Fruit fly (Drosophila melanogaster) whole organism, prepupa: ENCODE measurements around the gene Myo61F.

ENCODE experiments used
- Blimp-1 ChIP-seq: fragments of 200-800 bp; sonication (Bioruptor generic); optimal IDR thresholded peaks from 3 replicates; lab custom pipeline; 2017; ENCODE audit warnings: missing biosample characterization, missing genetic modification characterization, mild to moderate bottlenecking, moderate library complexity, missing genetic modification reagents
- CG10631 ChIP-seq: fragments of 200-800 bp; sonication (Bioruptor generic); optimal IDR thresholded peaks from 2 replicates; lab custom pipeline; 2016; ENCODE audit warnings: missing biosample characterization, missing genetic modification characterization
- CG10669 ChIP-seq: fragments of 200-800 bp; sonication (Bioruptor generic); optimal IDR thresholded peaks from 3 replicates; lab custom pipeline; 2018; ENCODE audit warnings: missing biosample characterization, mild to moderate bottlenecking, missing genetic modification characterization, moderate library complexity
- CG11294 ChIP-seq: fragments of 200-800 bp; sonication (Bioruptor generic); IDR thresholded peaks from 2 replicates; pipeline ENCODE4 v1.3.6; 2022; ENCODE audit warnings: missing biosample characterization, missing genetic modification characterization
- CG11762 ChIP-seq: fragments of 200-800 bp; sonication (Bioruptor generic); optimal IDR thresholded peaks from 3 replicates; lab custom pipeline; 2016; ENCODE audit warnings: missing biosample characterization, missing genetic modification characterization; ENCODE audit not compliant: insufficient read depth
- CG15336 ChIP-seq: fragments of 200-800 bp; sonication (Bioruptor generic); IDR thresholded peaks from 2 replicates; pipeline ENCODE4 v1.3.6; 2022; ENCODE audit warnings: missing biosample characterization, missing genetic modification characterization
- CG1621 ChIP-seq: fragments of 200-800 bp; sonication (Bioruptor generic); optimal IDR thresholded peaks from 3 replicates; lab custom pipeline; 2018; ENCODE audit warnings: missing biosample characterization, mild to moderate bottlenecking, missing genetic modification characterization
- CG31627 ChIP-seq: fragments of 200-800 bp; sonication (Bioruptor generic); optimal IDR thresholded peaks from 3 replicates; lab custom pipeline; 2016; ENCODE audit warnings: missing biosample characterization, missing genetic modification characterization
- CG34406 ChIP-seq: fragments of 200-800 bp; sonication (Bioruptor generic); optimal IDR thresholded peaks from 3 replicates; lab custom pipeline; 2016; ENCODE audit warnings: missing biosample characterization, missing genetic modification characterization
- CG6163 ChIP-seq: fragments of 200-800 bp; sonication (Bioruptor generic); IDR thresholded peaks from 3 replicates; pipeline ENCODE4 v1.3.6; 2022; ENCODE audit warnings: missing biosample characterization, missing genetic modification characterization
- CG6792 ChIP-seq: fragments of 200-800 bp; sonication (Bioruptor generic); optimal IDR thresholded peaks from 3 replicates; lab custom pipeline; 2016; ENCODE audit warnings: missing biosample characterization, missing genetic modification characterization
- CG6808 ChIP-seq: fragments of 200-800 bp; sonication (Bioruptor generic); optimal IDR thresholded peaks from 3 replicates; lab custom pipeline; 2017; ENCODE audit warnings: missing biosample characterization, missing genetic modification characterization, mild to moderate bottlenecking, moderate library complexity, missing genetic modification reagents
- CG6854 ChIP-seq: fragments of 200-800 bp; sonication (Bioruptor generic); optimal IDR thresholded peaks from 2 replicates; lab custom pipeline; 2017; ENCODE audit warnings: missing biosample characterization, mild to moderate bottlenecking, missing genetic modification characterization
- CG8319 ChIP-seq: fragments of 200-800 bp; sonication (Bioruptor generic); optimal IDR thresholded peaks from 3 replicates; lab custom pipeline; 2016; ENCODE audit warnings: missing biosample characterization, missing genetic modification characterization
- CG8632 ChIP-seq: fragments of 200-800 bp; sonication (Bioruptor generic); optimal IDR thresholded peaks from 3 replicates; lab custom pipeline; 2016; ENCODE audit warnings: missing biosample characterization, missing genetic modification characterization
- Eip75B ChIP-seq: fragments of 200-800 bp; sonication (Bioruptor generic); optimal IDR thresholded peaks from 3 replicates; lab custom pipeline; 2016; ENCODE audit warnings: missing biosample characterization, missing genetic modification characterization
- Eip78C ChIP-seq: fragments of 200-800 bp; sonication (Bioruptor generic); peaks from one replicate; lab custom pipeline; 2016; ENCODE audit warnings: missing biosample characterization, missing genetic modification characterization
- Ets21C ChIP-seq: fragments of 200-800 bp; sonication (Bioruptor generic); optimal IDR thresholded peaks from 3 replicates; lab custom pipeline; 2016; ENCODE audit warnings: missing biosample characterization, missing genetic modification characterization
- Ets96B ChIP-seq: fragments of 200-800 bp; optimal IDR thresholded peaks from 2 replicates; lab custom pipeline; 2019; ENCODE audit warnings: missing biosample characterization, mild to moderate bottlenecking, missing genetic modification characterization, moderate library complexity
- Hr38 ChIP-seq: sonication (Bioruptor generic); optimal IDR thresholded peaks from 2 replicates; lab custom pipeline; 2016; ENCODE audit warnings: missing biosample characterization, missing genetic modification characterization
- Hr39 ChIP-seq: fragments of 200-800 bp; sonication (Bioruptor generic); optimal IDR thresholded peaks from 2 replicates; lab custom pipeline; 2016; ENCODE audit warnings: missing biosample characterization, missing genetic modification characterization
- Lpt ChIP-seq: fragments of 200-800 bp; sonication (Bioruptor generic); optimal IDR thresholded peaks from 3 replicates; lab custom pipeline; 2016; ENCODE audit warnings: missing biosample characterization, missing genetic modification characterization
- Met ChIP-seq: fragments of 200-800 bp; sonication (Bioruptor generic); optimal IDR thresholded peaks from 3 replicates; lab custom pipeline; 2016; ENCODE audit warnings: missing biosample characterization, missing genetic modification characterization
- Sox102F ChIP-seq: fragments of 200-800 bp; sonication (Bioruptor generic); optimal IDR thresholded peaks from 2 replicates; lab custom pipeline; 2016; ENCODE audit warnings: missing biosample characterization, mild to moderate bottlenecking, missing genetic modification characterization
- Sox14 ChIP-seq: fragments of 200-800 bp; sonication (Bioruptor generic); optimal IDR thresholded peaks from 3 replicates; lab custom pipeline; 2016; ENCODE audit warnings: missing biosample characterization, missing genetic modification characterization
- Sox15 ChIP-seq: fragments of 200-800 bp; sonication (Bioruptor generic); optimal IDR thresholded peaks from 3 replicates; lab custom pipeline; 2016; ENCODE audit warnings: missing biosample characterization, missing genetic modification characterization
- achi ChIP-seq: fragments of 200-800 bp; sonication (Bioruptor generic); optimal IDR thresholded peaks from 3 replicates; lab custom pipeline; 2016; ENCODE audit warnings: missing biosample characterization, missing genetic modification characterization
- acj6 ChIP-seq: fragments of 200-800 bp; sonication (Bioruptor generic); optimal IDR thresholded peaks from 3 replicates; lab custom pipeline; 2016; ENCODE audit warnings: missing biosample characterization, missing genetic modification characterization
- cyc ChIP-seq: fragments of 200-800 bp; sonication (Bioruptor generic); optimal IDR thresholded peaks from 3 replicates; lab custom pipeline; 2016; ENCODE audit warnings: missing biosample characterization, missing genetic modification characterization
- dac ChIP-seq: fragments of 200-800 bp; sonication (Bioruptor generic); optimal IDR thresholded peaks from 2 replicates; lab custom pipeline; 2017; ENCODE audit warnings: missing biosample characterization, mild to moderate bottlenecking, missing genetic modification characterization
- eg ChIP-seq: fragments of 200-800 bp; sonication (Bioruptor generic); IDR thresholded peaks from 3 replicates; pipeline ENCODE4 v1.3.6; 2022; ENCODE audit warnings: missing biosample characterization, missing genetic modification characterization
- fd59A ChIP-seq: fragments of 200-800 bp; sonication (Bioruptor generic); optimal IDR thresholded peaks from 2 replicates; lab custom pipeline; 2017; ENCODE audit warnings: missing biosample characterization, mild to moderate bottlenecking, missing genetic modification characterization, missing genetic modification reagents
- fd85E ChIP-seq: fragments of 200-800 bp; sonication (Bioruptor generic); optimal IDR thresholded peaks from 3 replicates; lab custom pipeline; 2016; ENCODE audit warnings: missing biosample characterization, missing genetic modification characterization
- lz ChIP-seq: fragments of 200-800 bp; sonication (Bioruptor generic); optimal IDR thresholded peaks from 3 replicates; lab custom pipeline; 2016; ENCODE audit warnings: missing biosample characterization, missing genetic modification characterization
- net ChIP-seq: fragments of 200-800 bp; sonication (Bioruptor generic); optimal IDR thresholded peaks from 3 replicates; lab custom pipeline; 2016; ENCODE audit warnings: missing biosample characterization, missing genetic modification characterization
- pdm3 ChIP-seq: fragments of 200-800 bp; sonication (Bioruptor generic); optimal IDR thresholded peaks from 3 replicates; lab custom pipeline; 2016; ENCODE audit warnings: missing biosample characterization, missing genetic modification characterization
- salr ChIP-seq, 2 experiments: fragments of 200-800 bp; sonication (Bioruptor generic); optimal IDR thresholded peaks; 3 replicates each; lab custom pipeline; 2016 to 2018; ENCODE audit warnings: missing biosample characterization in 2 of 2, missing genetic modification characterization in 2 of 2, mild to moderate bottlenecking in 1 of 2
- ss ChIP-seq, 2 experiments: fragments of 200-800 bp; sonication (Bioruptor generic); optimal IDR thresholded peaks; 2 replicates in 1 of 2; 3 replicates in 1 of 2; lab custom pipeline; 2017 to 2018; ENCODE audit warnings: mild to moderate bottlenecking in 2 of 2, missing biosample characterization in 2 of 2, missing genetic modification characterization in 2 of 2, moderate library complexity in 1 of 2
- svp ChIP-seq: fragments of 200-800 bp; sonication (Bioruptor generic); peaks from one replicate; lab custom pipeline; 2016; ENCODE audit warnings: missing biosample characterization, missing genetic modification characterization
- topi ChIP-seq: fragments of 200-800 bp; sonication (Bioruptor generic); optimal IDR thresholded peaks from 3 replicates; lab custom pipeline; 2016; ENCODE audit warnings: missing biosample characterization, missing genetic modification characterization
- vri ChIP-seq: fragments of 200-800 bp; sonication (Bioruptor generic); optimal IDR thresholded peaks from 3 replicates; lab custom pipeline; 2016; ENCODE audit warnings: missing biosample characterization, mild to moderate bottlenecking, missing genetic modification characterization

Gene Myo61F

DNA sequence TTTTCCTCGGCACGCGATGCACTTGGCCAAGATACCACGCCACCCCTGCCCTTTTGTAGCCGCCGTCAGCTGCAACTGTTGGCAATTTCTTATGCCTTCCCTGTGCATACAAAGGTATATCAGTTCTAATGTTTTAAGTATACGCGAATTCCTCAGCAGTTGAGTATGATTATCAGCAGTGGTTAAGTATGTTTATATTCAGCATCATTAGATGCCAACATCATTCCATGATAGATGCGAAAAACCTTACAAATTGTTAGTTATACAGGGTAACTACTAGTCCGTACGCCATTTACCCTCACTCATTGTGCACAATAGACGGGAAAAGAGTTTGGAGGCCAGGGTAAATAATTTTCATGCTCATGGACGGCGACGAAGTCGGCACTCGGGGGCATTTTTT lies 38.6 kb upstream of the Myo61F start (continued):
- peak; percentile 56 for TF ChIP-seq acj6 (GFP tag; lab: Kevin White, UChicago)
- no peak for TF ChIP-seq CG6792 (GFP tag; lab: Kevin White, UChicago)
- TF ChIP-seq CG6854 (GFP tag; lab: Kevin White, UChicago), result no peak
- TF ChIP-seq Hr38 (GFP tag; lab: Kevin White, UChicago), result no peak
- TF ChIP-seq svp (GFP tag; lab: Kevin White, UChicago), result no peak
- peak; percentile 4 for TF ChIP-seq CG31627 (GFP tag; lab: Kevin White, UChicago)
- TF ChIP-seq Ets96B (tag; lab: Kevin White, UChicago), result no peak
- peak; percentile 17 for TF ChIP-seq CG34406 (GFP tag; lab: Kevin White, UChicago)
- no peak for TF ChIP-seq fd85E
- no peak for TF ChIP-seq vri (GFP tag; lab: Kevin White, UChicago)
- TF ChIP-seq dac (GFP tag; lab: Kevin White, UChicago), result no peak
- TF ChIP-seq, all 60 proteins: peak for 24

DNA sequence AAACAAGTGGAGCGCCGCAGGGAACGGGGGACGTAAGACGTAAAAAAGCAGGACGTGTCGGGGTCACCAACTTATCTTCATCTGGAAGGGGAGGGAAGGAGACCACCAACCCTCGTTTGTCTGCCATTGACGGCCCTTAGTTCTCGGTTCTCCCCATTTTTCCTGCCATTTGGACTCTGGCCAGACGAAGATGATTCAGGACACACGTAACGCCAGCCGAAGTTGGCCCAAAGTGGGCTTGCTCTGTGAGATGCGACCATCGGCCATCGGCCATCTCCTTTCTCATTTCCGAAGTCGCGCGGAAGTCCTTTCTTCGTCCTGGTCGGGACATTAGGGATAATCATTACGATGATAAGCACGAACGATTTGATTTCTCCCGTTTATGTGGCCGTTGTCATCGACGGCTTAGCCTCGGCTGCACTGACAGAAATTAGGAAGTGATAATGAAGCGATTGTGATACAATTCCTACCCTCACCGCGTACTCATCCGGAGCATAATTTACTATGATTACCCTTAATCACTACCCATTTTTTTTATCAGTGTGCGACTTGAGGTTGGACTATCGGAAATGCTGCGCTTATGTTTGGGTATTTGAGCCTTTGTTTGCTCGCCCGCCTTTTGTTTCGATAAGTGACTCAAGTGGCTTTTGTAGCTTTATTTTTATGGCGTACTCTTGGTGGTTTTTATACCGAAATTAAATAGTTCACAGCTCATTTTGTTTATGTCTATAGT lies 37.2 kb upstream of the Myo61F start:
- no peak for TF ChIP-seq Met (GFP tag; lab: Kevin White, UChicago)

DNA sequence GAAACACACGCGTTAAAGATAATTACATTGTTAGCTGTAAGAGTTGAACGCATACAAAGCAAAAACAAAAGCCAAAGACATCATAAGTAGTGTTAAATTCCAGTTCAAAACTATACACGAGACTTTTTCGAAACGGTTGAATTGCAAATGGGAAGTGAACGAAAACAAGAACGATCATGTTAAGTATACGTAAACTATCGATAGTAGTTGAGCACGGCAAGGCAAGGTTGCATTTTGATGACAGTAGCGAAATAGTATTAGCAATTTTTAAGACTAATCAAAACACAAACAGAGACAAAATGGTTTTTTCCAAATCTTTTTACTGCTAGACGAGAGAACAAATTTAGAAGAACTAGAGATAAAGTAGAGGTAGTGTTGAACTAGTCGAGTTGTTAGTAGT lies 23.4 kb upstream of the Myo61F start:
- TF ChIP-seq lz (GFP tag; lab: Kevin White, UChicago) (no peak), Sox14 (GFP tag; lab: Kevin White, UChicago) (no peak), CG6163 (GFP tag; lab: Robert Waterston, UW) (no peak), CG11294 (GFP tag; lab: Robert Waterston, UW) (no peak), Ets96B (tag; lab: Kevin White, UChicago) (no peak), CG10631 (GFP tag; lab: Kevin White, UChicago) (no peak), Blimp-1 (GFP tag; lab: Kevin White, UChicago) (no peak)

DNA sequence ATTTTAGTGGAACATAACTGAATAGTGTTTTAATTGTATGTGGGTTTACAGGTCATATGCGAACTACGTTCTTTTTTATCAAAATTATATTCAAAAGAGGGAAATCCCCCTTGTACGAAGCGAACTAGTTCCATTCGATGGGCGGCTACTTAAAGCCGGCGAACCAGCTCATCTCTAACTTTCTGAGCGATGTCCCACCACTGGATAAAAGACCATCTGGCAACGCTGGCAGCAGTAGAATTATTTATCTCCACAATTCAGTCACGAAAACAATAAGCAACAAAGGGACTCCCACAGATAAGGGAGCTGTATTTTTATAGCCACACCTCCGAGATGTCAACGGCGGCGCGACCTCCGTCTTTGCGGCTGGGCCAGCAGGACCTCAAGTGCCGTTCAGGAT lies 22.6 kb upstream of the Myo61F start, which contains the start of gene Rabex-5:
TSS of gene Rabex-5 (plus strand) at position 221 of the 400 bp plus-strand sequence.
- no peak for TF ChIP-seq CG8632
- no peak for TF ChIP-seq Sox102F
- TF ChIP-seq svp (GFP tag; lab: Kevin White, UChicago), result peak; percentile 90
- TF ChIP-seq dac (GFP tag; lab: Kevin White, UChicago), result no peak
- peak; percentile 13 for TF ChIP-seq Ets21C
- peak; percentile 19 for TF ChIP-seq cyc (GFP tag; lab: Kevin White, UChicago)
- TF ChIP-seq CG1621 (tag; lab: Kevin White, UChicago), result no peak
- TF ChIP-seq CG11294 (GFP tag; lab: Robert Waterston, UW), result no peak
- no peak for TF ChIP-seq Eip75B
- TF ChIP-seq CG15336 (GFP tag; lab: Robert Waterston, UW), result 0 out of 2 replicates have a peak, but pooled peaks have one; percentile 22
- TF ChIP-seq CG6808 (GFP tag; lab: Kevin White, UChicago), result peak; percentile 43
- no peak for TF ChIP-seq pdm3 (GFP tag; lab: Kevin White, UChicago)
- 0 out of 3 replicates have a peak, but pooled peaks have one; percentile 16 for TF ChIP-seq eg (GFP tag; lab: Robert Waterston, UW)
- TF ChIP-seq CG8319, result no peak
- TF ChIP-seq CG6792 (GFP tag; lab: Kevin White, UChicago), result no peak
- TF ChIP-seq achi (GFP tag; lab: Kevin White, UChicago), result no peak
- TF ChIP-seq CG31627 (GFP tag; lab: Kevin White, UChicago), result peak; percentile 41
- TF ChIP-seq Hr39 (GFP tag; lab: Kevin White, UChicago), result peak; percentile 35
- TF ChIP-seq CG10669 (GFP tag; lab: Kevin White, UChicago), result no peak
- TF ChIP-seq CG34406 (GFP tag; lab: Kevin White, UChicago), result no peak
- no peak for TF ChIP-seq salr (GFP tag; optimal IDR thresholded peaks at IDR 0.05; lab: Kevin White, UChicago)
- TF ChIP-seq topi, result no peak
- no peak for TF ChIP-seq Hr38 (GFP tag; lab: Kevin White, UChicago)
- no peak for TF ChIP-seq fd59A
- no peak for TF ChIP-seq Lpt (GFP tag; lab: Kevin White, UChicago)
- TF ChIP-seq Sox14 (GFP tag; lab: Kevin White, UChicago), result peak; percentile 75
- no peak for TF ChIP-seq Eip78C (GFP tag; lab: Kevin White, UChicago)
- no peak for TF ChIP-seq net (GFP tag; lab: Kevin White, UChicago)
- TF ChIP-seq Sox15 (GFP tag; lab: Kevin White, UChicago), result no peak
- TF ChIP-seq ss (GFP tag; optimal IDR thresholded peaks at IDR 0.05; lab: Kevin White, UChicago), result no peak
- TF ChIP-seq acj6 (GFP tag; lab: Kevin White, UChicago), result peak; percentile 12
- no peak for TF ChIP-seq lz (GFP tag; lab: Kevin White, UChicago)
- TF ChIP-seq CG11762 (GFP tag; lab: Kevin White, UChicago), result no peak
